Fruit fly (Drosophila melanogaster) whole organism, pupa: ENCODE data around the gene CG4653.

Source experiments
- CG15710 ChIP-seq: fragments of 200-800 bp; sonication (Bioruptor generic); optimal IDR thresholded peaks from 2 replicates; lab custom pipeline; 2018; ENCODE audit warnings: missing biosample characterization, mild to moderate bottlenecking, missing genetic modification characterization, moderate library complexity
- CG32121 ChIP-seq: fragments of 200-800 bp; sonication (Bioruptor generic); IDR thresholded peaks from 2 replicates; pipeline ENCODE4 v1.3.6; 2022; ENCODE audit warnings: missing biosample characterization, missing genetic modification characterization
- CG34367 ChIP-seq: fragments of 200-800 bp; sonication (Bioruptor generic); optimal IDR thresholded peaks from 2 replicates; lab custom pipeline; 2018; ENCODE audit warnings: missing biosample characterization, mild to moderate bottlenecking, missing genetic modification characterization
- D1 ChIP-seq: fragments of 200-800 bp; sonication (Bioruptor generic); optimal IDR thresholded peaks from 2 replicates; lab custom pipeline; 2018; ENCODE audit warnings: missing biosample characterization, mild to moderate bottlenecking, missing genetic modification characterization, moderate library complexity
- Ets98B ChIP-seq: fragments of 200-800 bp; sonication (Bioruptor generic); IDR thresholded peaks from 2 replicates; pipeline ENCODE4 v1.3.6; 2022; ENCODE audit warnings: missing biosample characterization, missing genetic modification characterization
- rn ChIP-seq: fragments of 200-800 bp; sonication (Bioruptor generic); IDR thresholded peaks from 2 replicates; pipeline ENCODE4 v1.3.6; 2022; ENCODE audit warnings: missing biosample characterization, missing genetic modification characterization

dm6 chrX:16672904-16673303, 31.0 kb upstream of the CG4653 start:
- no peak for TF ChIP-seq CG15710 (tag; lab: Kevin White, UChicago)
- TF ChIP-seq Ets98B, result no peak
- TF ChIP-seq CG32121, result no peak
- TF ChIP-seq rn, result no peak
- TF ChIP-seq D1 (tag; lab: Kevin White, UChicago), result no peak
- TF ChIP-seq CG34367 (tag; lab: Kevin White, UChicago), result no peak
